Worm (Caenorhabditis elegans) whole organism, L2 larva: ENCODE data around the gene K08H10.10.

Source experiments
- alr-1 ChIP-seq: fragments of 150-350 bp; optimal IDR thresholded peaks from 2 replicates; lab custom pipeline; 2014; ENCODE audit warnings: missing biosample characterization, missing genetic modification characterization
- elt-3 ChIP-seq: sonication (generic microtip); optimal IDR thresholded peaks from 2 replicates; lab custom pipeline; 2017; ENCODE audit warnings: missing biosample characterization, missing genetic modification characterization
- lin-13 ChIP-seq: fragments of 150-350 bp; optimal IDR thresholded peaks from 2 replicates; lab custom pipeline; 2014; ENCODE audit warnings: missing biosample characterization, missing genetic modification reagents, missing genetic modification characterization
- nhr-10 ChIP-seq: sonication (generic microtip); optimal IDR thresholded peaks from 2 replicates; lab custom pipeline; 2017; ENCODE audit warnings: missing biosample characterization, missing genetic modification characterization
- sem-4 ChIP-seq: fragments of 150-350 bp; optimal IDR thresholded peaks from 2 replicates; lab custom pipeline; 2014; ENCODE audit warnings: missing biosample characterization, missing genetic modification reagents, missing genetic modification characterization
- skn-1 ChIP-seq: sonication (generic microtip); optimal IDR thresholded peaks from 2 replicates; lab custom pipeline; 2017; ENCODE audit warnings: missing biosample characterization, missing genetic modification characterization
- snpc-4 ChIP-seq: fragments of 150-350 bp; optimal IDR thresholded peaks from 2 replicates; lab custom pipeline; 2014; ENCODE audit warnings: missing biosample characterization, missing genetic modification characterization

DNA sequence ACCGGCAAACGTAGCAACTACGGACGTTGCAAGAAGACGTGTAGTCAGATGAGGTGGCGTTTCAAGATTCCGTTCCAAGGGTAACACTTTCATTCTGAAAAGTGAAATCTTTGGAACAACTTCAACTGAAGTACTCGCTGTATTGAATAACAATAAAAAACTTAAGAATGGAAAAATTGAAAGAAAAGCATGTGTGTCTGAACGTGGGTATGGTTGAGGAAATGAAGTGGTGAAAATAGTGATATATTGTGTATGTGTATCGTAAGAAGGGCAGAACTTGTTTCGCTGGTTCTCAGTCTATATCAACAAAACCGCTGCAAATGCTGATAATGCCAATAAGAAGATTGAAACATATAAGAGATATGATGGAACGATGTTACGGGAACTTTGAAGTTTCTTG, 5.1 kb upstream of the K08H10.10 start, which contains the start of gene K08H10.6:
- TF ChIP-seq skn-1 (tag; lab: Kevin White, UChicago) (no peak), nhr-10 (tag; lab: Kevin White, UChicago) (no peak), lin-13 (GFP tag; lab: Kevin White, UChicago) (no peak), elt-3 (tag; lab: Kevin White, UChicago) (no peak), sem-4 (no peak), snpc-4 (tag; lab: Kevin White, UChicago) (no peak), alr-1 (tag; lab: Kevin White, UChicago) (no peak)
